Worm (Caenorhabditis elegans) whole organism, L4/young adult: Measurements from ENCODE around the gene erp-44.3.

Source experiments
- dao-5 ChIP-seq: sonication (generic microtip); optimal IDR thresholded peaks from 2 replicates; lab custom pipeline; 2016; ENCODE audit warnings: missing genotype, missing genetic modification characterization, moderate library complexity, missing compliant biosample characterization
- him-1 ChIP-seq: sonication (generic microtip); optimal IDR thresholded peaks from 2 replicates; lab custom pipeline; 2016; ENCODE audit warnings: missing genotype, missing genetic modification reagents, missing genetic modification characterization, missing compliant biosample characterization

DNA sequence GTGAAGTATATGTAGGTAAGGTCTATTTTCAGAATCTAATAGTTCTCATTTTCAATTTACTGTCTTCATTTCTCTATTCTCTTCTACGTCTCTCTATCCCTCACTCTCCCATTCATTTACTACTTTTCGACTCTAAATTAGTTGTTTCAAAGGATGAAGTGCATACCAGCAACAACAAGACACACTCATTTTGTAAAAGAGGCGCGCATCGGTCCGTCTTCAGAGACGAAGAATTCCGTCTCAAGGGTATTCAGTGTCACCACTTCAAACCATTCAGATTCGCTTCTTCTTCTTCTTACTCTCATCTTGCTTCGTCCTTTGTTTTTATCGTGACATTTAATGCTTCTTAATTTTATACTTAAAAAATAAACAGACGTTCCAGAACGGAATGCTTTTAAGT is 48.9 kb downstream of the erp-44.3 start:
- TF ChIP-seq dao-5 (tag; lab: Kevin White, UChicago) (no peak), him-1 (tag; lab: Kevin White, UChicago) (no peak)
